Fruit fly (Drosophila melanogaster) whole organism, embryonic: ENCODE results near the gene Naa80.

Experiments
- CG16863 ChIP-seq: fragments of 200-800 bp; sonication (Bioruptor generic); optimal IDR thresholded peaks from 3 replicates; lab custom pipeline; 2016; ENCODE audit warnings: missing biosample characterization, missing genetic modification characterization
- CG2199 ChIP-seq: fragments of 200-800 bp; sonication (Bioruptor generic); IDR thresholded peaks from 3 replicates; pipeline ENCODE4 v1.3.6; 2022; ENCODE audit warnings: missing biosample characterization, missing genetic modification characterization
- CG31224 ChIP-seq: fragments of 200-800 bp; sonication (Bioruptor generic); IDR thresholded peaks from 2 replicates; pipeline ENCODE4 v1.3.6; 2022; ENCODE audit warnings: missing biosample characterization, missing genetic modification characterization
- CG7786 ChIP-seq: fragments of 200-800 bp; sonication (Bioruptor generic); optimal IDR thresholded peaks from 2 replicates; lab custom pipeline; 2016; ENCODE audit warnings: missing biosample characterization, missing genetic modification characterization
- da ChIP-seq: fragments of 200-800 bp; sonication (Bioruptor generic); optimal IDR thresholded peaks from 2 replicates; lab custom pipeline; 2016; ENCODE audit warnings: missing biosample characterization, missing genetic modification characterization
- ftz-f1 ChIP-seq: fragments of 200-800 bp; sonication (Bioruptor generic); optimal IDR thresholded peaks from 2 replicates; lab custom pipeline; 2016; ENCODE audit warnings: missing biosample characterization, missing genetic modification characterization
- org-1 ChIP-seq: fragments of 200-800 bp; sonication (Bioruptor generic); optimal IDR thresholded peaks from 2 replicates; lab custom pipeline; 2017; ENCODE audit warnings: missing biosample characterization, missing genetic modification characterization
- p53 ChIP-seq: fragments of 200-800 bp; sonication (Bioruptor generic); optimal IDR thresholded peaks from 2 replicates; lab custom pipeline; 2016; ENCODE audit warnings: missing biosample characterization, missing genetic modification characterization
- prd ChIP-seq, 3 experiments: fragments of >200 bp in 2 of 3; fragments of 200-800 bp in 1 of 3; sonication (Bioruptor generic) in 1 of 3; optimal IDR thresholded peaks in 2 of 3; IDR thresholded peaks in 1 of 3; 2 replicates in 2 of 3; 3 replicates in 1 of 3; pipeline versions ENCODE4 v1.3.6 to Lab custom; 2017 to 2022; ENCODE audit warnings: missing biosample characterization in 1 of 3, missing genetic modification characterization in 1 of 3
- sd ChIP-seq: fragments of 200-800 bp; sonication (Bioruptor generic); optimal IDR thresholded peaks from 3 replicates; lab custom pipeline; 2018; ENCODE audit warnings: missing biosample characterization, mild to moderate bottlenecking, missing genetic modification characterization, moderate library complexity
- sr ChIP-seq: fragments of 200-800 bp; sonication (Bioruptor generic); IDR thresholded peaks from 3 replicates; pipeline ENCODE4 v1.3.6; 2022; ENCODE audit warnings: missing biosample characterization, missing genetic modification characterization
- yki ChIP-seq: fragments of >200 bp; optimal IDR thresholded peaks from 3 replicates; lab custom pipeline; 2018

- no peak for TF ChIP-seq yki (lab: Kevin White, UChicago)
- no peak for TF ChIP-seq p53
- TF ChIP-seq CG2199 (GFP tag; lab: Robert Waterston, UW), result no peak
- no peak for TF ChIP-seq org-1
- TF ChIP-seq ftz-f1 (GFP tag; lab: Kevin White, UChicago), result no peak
- no peak for TF ChIP-seq sd (tag; lab: Kevin White, UChicago)
- no peak for TF ChIP-seq CG16863 (GFP tag; lab: Kevin White, UChicago)
- no peak for TF ChIP-seq CG7786 (GFP tag; lab: Kevin White, UChicago)
- no peak for TF ChIP-seq prd (optimal IDR thresholded peaks at IDR 0.05; lab: Kevin White, UChicago)
- no peak for TF ChIP-seq prd (GFP tag; IDR thresholded peaks at IDR 0.05; lab: Robert Waterston, UW)
- TF ChIP-seq sr (GFP tag; lab: Robert Waterston, UW), result no peak
- no peak for TF ChIP-seq da (GFP tag; lab: Kevin White, UChicago)
- no peak for TF ChIP-seq CG31224 (GFP tag; lab: Robert Waterston, UW)
Observed at dm6 chr3R:9813861-9814260, 46.2 kb downstream of the Naa80 start, which contains the start of gene eloF.
